Worm (Caenorhabditis elegans) whole organism, L4 larva: ENCODE results near the gene ttb-1.

Experiments
- D1046.2 ChIP-seq: fragments of 200-800 bp; sonication (Bioruptor generic); IDR thresholded peaks from 2 replicates; pipeline ENCODE4 v1.3.6; 2022; ENCODE audit warnings: missing genetic modification characterization, missing compliant biosample characterization
- F26F4.8 ChIP-seq: fragments of 200-800 bp; sonication (Bioruptor generic); conservative IDR thresholded peaks from 2 replicates; pipeline ENCODE4 v1.3.6; 2022; ENCODE audit warnings: missing genetic modification characterization, missing compliant biosample characterization
- F44E2.7 ChIP-seq: fragments of 200-800 bp; sonication (Bioruptor generic); IDR thresholded peaks from 2 replicates; pipeline ENCODE4 v2.1.2; 2022; ENCODE audit warnings: missing genetic modification characterization, missing compliant biosample characterization
- T26A8.4 ChIP-seq: fragments of 200-800 bp; sonication (Bioruptor generic); IDR thresholded peaks from 2 replicates; pipeline ENCODE4 v1.3.6; 2022; ENCODE audit warnings: missing genetic modification characterization, missing compliant biosample characterization
- ZK337.2 ChIP-seq: fragments of 200-800 bp; sonication (Bioruptor generic); IDR thresholded peaks from 2 replicates; pipeline ENCODE4 v1.3.6; 2022; ENCODE audit warnings: missing genetic modification reagents, missing genetic modification characterization, missing compliant biosample characterization
- ctbp-1 ChIP-seq: fragments of 200-800 bp; sonication (Bioruptor generic); IDR thresholded peaks from 2 replicates; pipeline ENCODE4 v1.3.6; 2022; ENCODE audit warnings: missing genetic modification reagents, missing genetic modification characterization, missing compliant biosample characterization
- daf-12 ChIP-seq: fragments of 150-350 bp; optimal IDR thresholded peaks from 2 replicates; lab custom pipeline; 2014; ENCODE audit warnings: missing biosample characterization, missing genetic modification reagents, missing genetic modification characterization
- dmd-6 ChIP-seq: fragments of 200-800 bp; sonication (Bioruptor generic); IDR thresholded peaks from 2 replicates; pipeline ENCODE4 v1.3.6; 2022; ENCODE audit warnings: missing genetic modification reagents, missing genetic modification characterization, missing compliant biosample characterization
- dve-1 ChIP-seq: sonication (generic microtip); optimal IDR thresholded peaks from 2 replicates; lab custom pipeline; 2017; ENCODE audit warnings: antibody characterized with exemption, mild to moderate bottlenecking, missing genetic modification characterization, missing compliant biosample characterization; ENCODE audit not compliant: insufficient read depth
- egl-27 ChIP-seq: sonication (generic microtip); optimal IDR thresholded peaks from 3 replicates; lab custom pipeline; 2017; ENCODE audit warnings: missing biosample characterization, missing genetic modification reagents, missing genetic modification characterization
- fos-1 ChIP-seq: fragments of 150-350 bp; optimal IDR thresholded peaks from 2 replicates; lab custom pipeline; 2014; ENCODE audit warnings: missing biosample characterization, missing genetic modification characterization
- gei-8 ChIP-seq: fragments of 200-800 bp; sonication (Bioruptor generic); optimal IDR thresholded peaks from 2 replicates; lab custom pipeline; 2018; ENCODE audit warnings: mild to moderate bottlenecking, missing genetic modification characterization, missing compliant biosample characterization
- hlh-11 ChIP-seq: fragments of 200-800 bp; sonication (Bioruptor generic); optimal IDR thresholded peaks from 2 replicates; lab custom pipeline; 2018; ENCODE audit warnings: mild to moderate bottlenecking, missing genetic modification characterization, missing compliant biosample characterization
- lin-15B ChIP-seq: fragments of 150-350 bp; sonication (generic microtip); optimal IDR thresholded peaks from 3 replicates; lab custom pipeline; 2014; ENCODE audit warnings: missing biosample characterization, missing genetic modification characterization
- lin-29 ChIP-seq: fragments of 200-800 bp; sonication (Bioruptor generic); IDR thresholded peaks from 2 replicates; pipeline ENCODE4 v1.3.6; 2022; ENCODE audit warnings: missing genetic modification reagents, missing genetic modification characterization, missing compliant biosample characterization
- lir-3 ChIP-seq: sonication (generic microtip); optimal IDR thresholded peaks from 2 replicates; lab custom pipeline; 2016; ENCODE audit warnings: mild to moderate bottlenecking, missing genetic modification characterization, missing compliant biosample characterization
- madf-9 ChIP-seq: fragments of 200-800 bp; sonication (Bioruptor generic); conservative IDR thresholded peaks from 2 replicates; pipeline ENCODE4 v1.3.6; 2022; ENCODE audit warnings: missing genetic modification reagents, missing genetic modification characterization, missing compliant biosample characterization
- mdl-1 ChIP-seq, 2 experiments: fragments of 150-350 bp in 1 of 2; sonication (generic microtip) in 1 of 2; optimal IDR thresholded peaks; 2 replicates each; lab custom pipeline; 2014 to 2017; ENCODE audit warnings: missing biosample characterization in 2 of 2, missing genetic modification characterization in 2 of 2
- mxl-2 ChIP-seq: fragments of 200-800 bp; sonication (Bioruptor generic); conservative IDR thresholded peaks from 2 replicates; pipeline ENCODE4 v1.3.6; 2022; ENCODE audit warnings: missing genetic modification reagents, missing genetic modification characterization, missing compliant biosample characterization
- mxl-3 ChIP-seq: fragments of 200-800 bp; sonication (Bioruptor generic); optimal IDR thresholded peaks from 2 replicates; lab custom pipeline; 2018; ENCODE audit warnings: mild to moderate bottlenecking, missing genetic modification characterization, missing compliant biosample characterization
- nhr-28 ChIP-seq: fragments of 150-350 bp; optimal IDR thresholded peaks from 2 replicates; lab custom pipeline; 2014; ENCODE audit warnings: missing biosample characterization, missing genetic modification characterization
- nhr-48 ChIP-seq: sonication (generic microtip); optimal IDR thresholded peaks from 2 replicates; lab custom pipeline; 2016; ENCODE audit warnings: mild to moderate bottlenecking, missing genetic modification characterization, missing compliant biosample characterization
- pha-4 ChIP-seq, 2 experiments: fragments of 150-350 bp in 1 of 2; fragments of 200-800 bp in 1 of 2; sonication (Bioruptor generic) in 1 of 2; IDR thresholded peaks in 1 of 2; optimal IDR thresholded peaks in 1 of 2; 2 replicates each; pipeline versions ENCODE4 v1.3.6 to Lab custom; 2014 to 2022; ENCODE audit warnings: missing genetic modification characterization in 2 of 2, missing genetic modification reagents in 2 of 2, missing biosample characterization in 1 of 2, missing compliant biosample characterization in 1 of 2
- pqm-1 ChIP-seq: sonication (generic microtip); optimal IDR thresholded peaks from 2 replicates; lab custom pipeline; 2017; ENCODE audit warnings: missing biosample characterization, missing genetic modification characterization
- set-16 ChIP-seq: fragments of 200-800 bp; sonication (Bioruptor generic); IDR thresholded peaks from 2 replicates; pipeline ENCODE4 v1.3.6; 2022; ENCODE audit warnings: missing genetic modification reagents, missing genetic modification characterization, missing compliant biosample characterization
- snpc-1.2 ChIP-seq: fragments of 200-800 bp; sonication (Bioruptor generic); IDR thresholded peaks from 2 replicates; pipeline ENCODE4 v1.3.6; 2022; ENCODE audit warnings: missing genetic modification reagents, missing genetic modification characterization, missing compliant biosample characterization
- unc-62 ChIP-seq, 3 experiments: fragments of 150-350 bp in 1 of 3; sonication (generic microtip); optimal IDR thresholded peaks in 2 of 3; peaks in 1 of 3; 1 replicate in 1 of 3; 2 replicates in 2 of 3; lab custom pipeline; 2014 to 2017; ENCODE audit warnings: missing biosample characterization in 3 of 3, missing genetic modification characterization in 3 of 3, missing genetic modification reagents in 3 of 3, missing genotype in 1 of 3
- zfp-3 ChIP-seq: fragments of 200-800 bp; sonication (Bioruptor generic); conservative IDR thresholded peaks from 2 replicates; pipeline ENCODE4 v1.3.6; 2022; ENCODE audit warnings: missing genetic modification reagents, missing genetic modification characterization, missing compliant biosample characterization
- zip-11 ChIP-seq: fragments of 200-800 bp; sonication (Bioruptor generic); IDR thresholded peaks from 2 replicates; pipeline ENCODE4 v1.3.6; 2022; ENCODE audit warnings: missing genetic modification characterization, missing compliant biosample characterization
- zip-2 ChIP-seq: fragments of 150-350 bp; optimal IDR thresholded peaks from 2 replicates; lab custom pipeline; 2014; ENCODE audit warnings: missing biosample characterization, missing genetic modification characterization
- ztf-11 ChIP-seq: fragments of 150-350 bp; optimal IDR thresholded peaks from 2 replicates; lab custom pipeline; 2014; ENCODE audit warnings: missing biosample characterization, missing genetic modification characterization

Gene ttb-1

DNA sequence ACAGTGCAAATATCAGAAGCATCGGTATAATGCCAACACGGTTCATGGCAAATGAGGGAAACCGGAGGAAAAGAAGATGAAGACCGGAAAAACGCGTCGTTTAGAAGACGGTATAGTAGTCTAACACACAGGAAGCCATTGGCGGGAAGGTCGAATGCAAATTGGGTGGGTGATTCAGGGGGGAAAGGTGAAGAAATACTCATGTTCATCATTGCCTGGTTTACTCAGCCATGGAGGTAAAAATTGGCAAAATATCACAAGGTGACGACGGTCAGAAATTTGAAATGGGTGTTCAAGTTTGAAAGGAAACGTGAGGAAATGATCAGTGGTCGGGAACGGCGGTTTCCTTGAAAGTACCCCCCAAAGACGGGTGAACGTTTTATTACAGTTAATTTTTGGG, 15.4 kb upstream of the ttb-1 start, which contains the start of gene W03F9.11:
TSS of gene W03F9.11 (minus strand) at position 101 of the 400 bp plus-strand sequence.
- TF ChIP-seq unc-62 (GFP tag; optimal IDR thresholded peaks at IDR 0.05 in 1 of 2; lab: Kevin White, UChicago): peak in 1 of 2 experiments; percentile 82
- TF ChIP-seq unc-62 (tag; optimal IDR thresholded peaks at IDR 0.05; lab: Kevin White, UChicago): no peak
- TF ChIP-seq snpc-1.2 (GFP tag; lab: Robert Waterston, UW): no peak
- TF ChIP-seq, all 104 proteins: peak for 1

DNA sequence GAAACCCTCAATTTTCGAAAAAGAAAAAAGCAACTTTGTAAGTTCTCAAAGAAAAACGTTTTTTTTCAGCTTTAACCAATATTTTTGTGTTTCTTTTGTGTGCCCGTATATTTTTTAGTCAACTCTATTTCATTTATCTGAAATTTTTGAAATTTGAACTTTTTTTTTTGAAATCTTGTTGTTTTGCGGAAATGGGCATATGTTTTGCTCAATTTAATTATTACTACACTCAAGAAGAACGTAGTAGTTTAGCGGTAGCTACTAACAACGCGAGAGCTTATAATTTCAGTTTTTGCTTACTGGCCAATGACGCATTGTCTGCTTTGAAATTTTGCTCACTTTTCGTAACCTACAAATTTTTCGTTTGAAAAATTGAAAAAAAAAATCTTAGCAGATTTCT, 11.8 kb upstream of the ttb-1 start, which contains the start of gene srh-82:
TSS of gene srh-82 (plus strand) at position 301 of the 400 bp plus-strand sequence.
- TF ChIP-seq hlh-11 (tag; lab: Kevin White, UChicago) (no peak), ztf-11 (tag; lab: Kevin White, UChicago) (no peak), pqm-1 (tag; lab: Kevin White, UChicago) (no peak), daf-12 (tag; lab: Kevin White, UChicago) (no peak), egl-27 (no peak), dve-1 (tag; lab: Kevin White, UChicago) (no peak), set-16 (no peak), lin-29 (GFP tag; lab: Robert Waterston, UW) (no peak), zfp-3 (no peak), fos-1 (no peak), F44E2.7 (GFP tag; lab: Robert Waterston, UW) (no peak), lin-15B (tag; lab: Kevin White, UChicago) (no peak), mxl-2 (no peak), D1046.2 (GFP tag; lab: Robert Waterston, UW) (no peak), zip-11 (no peak), zip-2 (tag; lab: Kevin White, UChicago) (no peak), ctbp-1 (GFP tag; lab: Robert Waterston, UW) (no peak), F26F4.8 (no peak), nhr-48 (tag; lab: Kevin White, UChicago) (no peak), gei-8 (GFP tag; lab: Kevin White, UChicago) (no peak)

DNA sequence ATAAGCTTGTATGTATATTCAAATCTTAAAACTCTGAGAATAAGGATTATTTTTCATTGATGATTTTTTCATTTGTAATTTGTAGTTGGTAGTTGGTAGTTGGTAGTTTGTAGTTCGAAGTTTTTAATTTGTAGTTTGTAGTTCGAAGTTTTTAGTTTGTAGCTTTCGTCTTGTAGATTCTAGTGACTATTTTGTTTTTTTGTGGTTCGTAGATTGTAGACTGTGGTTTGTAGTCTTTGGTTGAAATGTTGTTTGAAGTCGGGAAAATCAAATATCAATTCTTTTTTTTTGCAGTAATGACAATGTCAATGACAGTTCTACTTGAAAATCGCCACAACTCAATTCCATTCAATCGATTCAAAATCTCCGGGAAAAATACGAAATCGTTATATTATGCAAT, 10.9 kb upstream of the ttb-1 start:
- TF ChIP-seq unc-62 (GFP tag; optimal IDR thresholded peaks at IDR 0.05 in 1 of 2; lab: Kevin White, UChicago) (peak in 1 of 2 experiments; percentile 97), unc-62 (tag; optimal IDR thresholded peaks at IDR 0.05; lab: Kevin White, UChicago) (no peak), madf-9 (GFP tag; lab: Robert Waterston, UW) (no peak)

DNA sequence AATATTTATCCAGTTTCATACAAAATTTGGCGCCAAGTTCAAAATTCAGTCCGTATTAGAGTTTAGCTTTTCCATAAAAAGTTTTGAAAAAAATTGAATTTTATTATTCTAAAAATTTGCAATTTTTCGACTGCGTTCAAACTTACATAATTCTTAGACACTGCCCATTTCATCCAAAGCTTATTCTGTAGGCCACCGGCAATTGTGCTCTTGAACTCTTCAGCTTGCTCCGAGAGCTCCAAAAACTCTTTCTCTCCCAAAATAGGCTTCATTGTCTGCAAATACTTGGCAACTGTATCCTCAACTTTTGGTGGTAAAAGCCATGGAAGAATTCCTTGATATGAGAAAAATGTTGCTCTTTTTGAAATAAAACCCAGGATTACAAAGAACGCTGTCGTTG, 6.6 kb upstream of the ttb-1 start:
- TF ChIP-seq unc-62 (GFP tag; optimal IDR thresholded peaks at IDR 0.05 in 1 of 2; lab: Kevin White, UChicago) (peak in 1 of 2 experiments; percentile 96), unc-62 (tag; optimal IDR thresholded peaks at IDR 0.05; lab: Kevin White, UChicago) (no peak), ZK337.2 (GFP tag; lab: Robert Waterston, UW) (no peak)
- TF ChIP-seq, all 104 proteins: peak for 1

- no peak for TF ChIP-seq madf-9 (GFP tag; lab: Robert Waterston, UW)
- TF ChIP-seq T26A8.4 (GFP tag; lab: Robert Waterston, UW): no peak
- peak; percentile 40 for TF ChIP-seq mxl-3 (GFP tag; lab: Kevin White, UChicago)
- TF ChIP-seq dmd-6: peak; percentile 50
- TF ChIP-seq nhr-28 (tag; lab: Kevin White, UChicago): peak; percentile 58
- TF ChIP-seq mdl-1 (tag; optimal IDR thresholded peaks at IDR 0.05; lab: Kevin White, UChicago): peak in 1 of 2 experiments; percentile 19
- TF ChIP-seq pqm-1 (tag; lab: Kevin White, UChicago): peak; percentile 66
- TF ChIP-seq, all 104 proteins: peak for 5
Observed at ce11 chrV:151310-151709, 5.3 kb upstream of the ttb-1 start, which contains the start of gene W03F9.4. Gene W03F9.4 (minus strand): TSS chrV:151388.

DNA sequence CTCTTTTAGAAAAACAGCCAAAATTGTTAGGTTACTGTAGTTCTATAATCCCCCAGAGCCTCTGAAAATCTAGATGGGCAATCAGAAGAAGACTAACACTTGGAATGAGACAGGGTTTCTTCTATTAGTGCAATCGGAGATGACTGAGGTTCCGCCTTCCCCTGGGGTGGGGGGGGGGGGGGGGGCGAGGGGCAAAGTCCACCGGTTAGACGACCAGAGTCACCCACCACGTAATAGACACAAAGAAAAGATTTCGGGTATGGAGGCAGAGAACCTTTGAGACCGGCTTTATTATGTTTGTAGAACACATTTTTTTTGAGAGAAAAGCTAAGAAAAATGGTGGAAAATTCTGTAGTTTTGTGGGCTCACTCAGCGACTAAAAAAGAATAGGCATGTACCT, 4.5 kb upstream of the ttb-1 start:
- TF ChIP-seq set-16: peak; percentile 79
- TF ChIP-seq pha-4 (GFP tag; IDR thresholded peaks at IDR 0.05; lab: Robert Waterston, UW): peak; percentile 26; the same call in 1 of the 2 replicates
- TF ChIP-seq pha-4 (tag; optimal IDR thresholded peaks at IDR 0.05; lab: Kevin White, UChicago): no peak
- no peak for TF ChIP-seq lin-15B (tag; lab: Kevin White, UChicago)
- TF ChIP-seq lir-3 (tag; lab: Kevin White, UChicago): no peak
- TF ChIP-seq, all 104 proteins: peak for 2
